Worm (Caenorhabditis elegans) whole organism, L1 larva: ENCODE results near the gene B0336.7.
A peak's percentile ranks its signal among the peaks of the same experiment; 100 is the strongest.

Source experiments
- C16A3.4 ChIP-seq: fragments of 150-350 bp; optimal IDR thresholded peaks from 2 replicates; lab custom pipeline; 2014; ENCODE audit warnings: missing biosample characterization, missing genetic modification characterization
- Y116A8C.19 ChIP-seq: sonication (generic microtip); optimal IDR thresholded peaks from 2 replicates; lab custom pipeline; 2016; ENCODE audit warnings: missing compliant biosample characterization, missing genetic modification characterization, borderline replicate concordance
- alr-1 ChIP-seq: fragments of 200-800 bp; sonication (Bioruptor generic); optimal IDR thresholded peaks from 2 replicates; lab custom pipeline; 2018; ENCODE audit warnings: borderline replicate concordance, mild to moderate bottlenecking, missing genetic modification characterization, missing compliant biosample characterization
- blmp-1 ChIP-seq: fragments of 150-350 bp; optimal IDR thresholded peaks from 2 replicates; lab custom pipeline; 2014; ENCODE audit warnings: missing biosample characterization, missing genetic modification characterization
- ceh-8 ChIP-seq: fragments of 200-800 bp; sonication (Bioruptor generic); optimal IDR thresholded peaks from 2 replicates; lab custom pipeline; 2018; ENCODE audit warnings: mild to moderate bottlenecking, missing genetic modification characterization, moderate library complexity, missing compliant biosample characterization
- ceh-82 ChIP-seq, 3 experiments: fragments of 150-350 bp in 1 of 3; sonication (generic microtip) in 2 of 3; optimal IDR thresholded peaks; 2 replicates each; lab custom pipeline; 2014 to 2017; ENCODE audit warnings: missing biosample characterization in 3 of 3, missing genetic modification characterization in 3 of 3
- ceh-90 ChIP-seq: sonication (generic microtip); optimal IDR thresholded peaks from 2 replicates; lab custom pipeline; 2016; ENCODE audit warnings: missing genetic modification characterization, missing compliant biosample characterization
- dsc-1 ChIP-seq: sonication (generic microtip); optimal IDR thresholded peaks from 2 replicates; lab custom pipeline; 2016; ENCODE audit warnings: mild to moderate bottlenecking, missing genetic modification characterization, missing compliant biosample characterization
- efl-1 ChIP-seq, 4 experiments: fragments of 150-350 bp; optimal IDR thresholded peaks in 3 of 4; peaks in 1 of 4; 1 replicate in 1 of 4; 2 replicates in 3 of 4; lab custom pipeline; 2014; ENCODE audit warnings: missing biosample characterization in 2 of 4, missing genetic modification characterization in 2 of 4, missing genetic modification reagents in 2 of 4
- egl-13 ChIP-seq: sonication (generic microtip); optimal IDR thresholded peaks from 2 replicates; lab custom pipeline; 2016; ENCODE audit warnings: missing genotype, missing genetic modification reagents, missing genetic modification characterization, missing compliant biosample characterization
- egl-27 ChIP-seq, 2 experiments: fragments of 150-350 bp in 1 of 2; sonication (generic microtip); optimal IDR thresholded peaks; 3 replicates each; lab custom pipeline; 2017 to 2018; ENCODE audit warnings: missing biosample characterization in 2 of 2, missing genetic modification characterization in 2 of 2, missing genetic modification reagents in 2 of 2
- fkh-10 ChIP-seq: sonication (generic microtip); optimal IDR thresholded peaks from 2 replicates; lab custom pipeline; 2017; ENCODE audit warnings: missing biosample characterization, missing genetic modification reagents, missing genetic modification characterization
- fkh-4 ChIP-seq: sonication (generic microtip); optimal IDR thresholded peaks from 2 replicates; lab custom pipeline; 2016; ENCODE audit warnings: missing compliant biosample characterization, missing genetic modification characterization, borderline replicate concordance
- fkh-8 ChIP-seq: sonication (generic microtip); optimal IDR thresholded peaks from 2 replicates; lab custom pipeline; 2016; ENCODE audit warnings: mild to moderate bottlenecking, missing genetic modification characterization, missing compliant biosample characterization
- fos-1 ChIP-seq: fragments of 150-350 bp; optimal IDR thresholded peaks from 2 replicates; lab custom pipeline; 2014; ENCODE audit warnings: missing biosample characterization, missing genetic modification characterization
- hpl-2 ChIP-seq: fragments of 150-350 bp; optimal IDR thresholded peaks from 2 replicates; lab custom pipeline; 2014; ENCODE audit warnings: missing biosample characterization, missing genetic modification reagents, missing genetic modification characterization
- irx-1 ChIP-seq: sonication (generic microtip); optimal IDR thresholded peaks from 2 replicates; lab custom pipeline; 2016; ENCODE audit warnings: missing genetic modification characterization, missing compliant biosample characterization
- isw-1 ChIP-seq: fragments of 200-800 bp; sonication (Bioruptor generic); IDR thresholded peaks from 2 replicates; pipeline ENCODE4 v1.3.6; 2022; ENCODE audit warnings: missing genetic modification characterization, missing compliant biosample characterization
- jun-1 ChIP-seq: fragments of 150-350 bp; optimal IDR thresholded peaks from 2 replicates; lab custom pipeline; 2014; ENCODE audit warnings: missing biosample characterization, missing genetic modification reagents, missing genetic modification characterization
- lin-13 ChIP-seq: fragments of 150-350 bp; optimal IDR thresholded peaks from 2 replicates; lab custom pipeline; 2014; ENCODE audit warnings: missing biosample characterization, missing genetic modification reagents, missing genetic modification characterization
- lin-14 ChIP-seq: fragments of 200-800 bp; sonication (Bioruptor generic); optimal IDR thresholded peaks from 2 replicates; lab custom pipeline; 2018; ENCODE audit warnings: mild to moderate bottlenecking, missing genetic modification characterization, moderate library complexity, missing compliant biosample characterization
- lin-15B ChIP-seq: fragments of 150-350 bp; sonication (generic microtip); optimal IDR thresholded peaks from 3 replicates; lab custom pipeline; 2014; ENCODE audit warnings: missing biosample characterization, missing genetic modification characterization
- lin-35 ChIP-seq, 2 experiments: fragments of 150-350 bp; optimal IDR thresholded peaks; 2 replicates each; lab custom pipeline; 2014; ENCODE audit warnings: missing biosample characterization in 2 of 2, missing genetic modification characterization in 2 of 2, missing genetic modification reagents in 2 of 2
- lin-39 ChIP-seq: fragments of 150-350 bp; optimal IDR thresholded peaks from 2 replicates; lab custom pipeline; 2014; ENCODE audit warnings: missing biosample characterization, missing genetic modification reagents, missing genetic modification characterization
- lsy-2 ChIP-seq, 2 experiments: fragments of 150-350 bp; optimal IDR thresholded peaks; 2 replicates each; lab custom pipeline; 2014; ENCODE audit warnings: missing biosample characterization in 2 of 2, missing genetic modification characterization in 2 of 2
- mdl-1 ChIP-seq, 2 experiments: fragments of 150-350 bp; optimal IDR thresholded peaks; 2 replicates each; lab custom pipeline; 2014 to 2017; ENCODE audit warnings: missing biosample characterization in 2 of 2, missing genetic modification characterization in 2 of 2, inconsistent platforms in 1 of 2
- nhr-11 ChIP-seq: fragments of 150-350 bp; optimal IDR thresholded peaks from 2 replicates; lab custom pipeline; 2014; ENCODE audit warnings: missing biosample characterization, missing genetic modification characterization
- nhr-12 ChIP-seq: sonication (generic microtip); optimal IDR thresholded peaks from 2 replicates; lab custom pipeline; 2017; ENCODE audit warnings: missing biosample characterization, missing genetic modification characterization
- nhr-28 ChIP-seq: fragments of 150-350 bp; optimal IDR thresholded peaks from 2 replicates; lab custom pipeline; 2014; ENCODE audit warnings: missing biosample characterization, missing genetic modification characterization
- nhr-47 ChIP-seq: sonication (generic microtip); optimal IDR thresholded peaks from 2 replicates; lab custom pipeline; 2016; ENCODE audit warnings: mild to moderate bottlenecking, missing genetic modification characterization, moderate library complexity, missing compliant biosample characterization
- nhr-71 ChIP-seq: sonication (generic microtip); optimal IDR thresholded peaks from 2 replicates; lab custom pipeline; 2016; ENCODE audit warnings: mild to moderate bottlenecking, missing genetic modification characterization, moderate library complexity, missing compliant biosample characterization
- nhr-76 ChIP-seq: sonication (generic microtip); optimal IDR thresholded peaks from 2 replicates; lab custom pipeline; 2017; ENCODE audit warnings: missing biosample characterization, missing genetic modification characterization
- nhr-85 ChIP-seq: sonication (generic microtip); peaks from one replicate; lab custom pipeline; 2016; ENCODE audit warnings: missing genetic modification characterization, inconsistent platforms, missing compliant biosample characterization
- pax-3 ChIP-seq: fragments of 200-800 bp; sonication (Bioruptor generic); optimal IDR thresholded peaks from 2 replicates; lab custom pipeline; 2018; ENCODE audit warnings: mild to moderate bottlenecking, missing genetic modification characterization, moderate library complexity, missing compliant biosample characterization
- pqm-1 ChIP-seq: sonication (generic microtip); optimal IDR thresholded peaks from 3 replicates; lab custom pipeline; 2017; ENCODE audit warnings: missing biosample characterization, missing genetic modification characterization
- skn-1 ChIP-seq: fragments of 150-350 bp; optimal IDR thresholded peaks from 2 replicates; lab custom pipeline; 2014; ENCODE audit warnings: missing biosample characterization, missing genetic modification characterization
- snpc-4 ChIP-seq: fragments of 150-350 bp; optimal IDR thresholded peaks from 2 replicates; lab custom pipeline; 2014; ENCODE audit warnings: missing biosample characterization, missing genetic modification characterization
- snu-23 ChIP-seq: sonication (generic microtip); optimal IDR thresholded peaks from 2 replicates; lab custom pipeline; 2016; ENCODE audit warnings: missing genetic modification characterization, missing compliant biosample characterization
- sptf-1 ChIP-seq: fragments of 150-350 bp; optimal IDR thresholded peaks from 2 replicates; lab custom pipeline; 2014; ENCODE audit warnings: missing biosample characterization, missing genetic modification characterization
- sup-37 ChIP-seq: fragments of 200-800 bp; sonication (Bioruptor generic); optimal IDR thresholded peaks from 2 replicates; lab custom pipeline; 2018; ENCODE audit warnings: mild to moderate bottlenecking, missing genetic modification characterization, missing compliant biosample characterization
- swsn-7 ChIP-seq: sonication (generic microtip); optimal IDR thresholded peaks from 2 replicates; lab custom pipeline; 2016; ENCODE audit warnings: missing genetic modification characterization, missing compliant biosample characterization
- tbx-2 ChIP-seq: sonication (generic microtip); optimal IDR thresholded peaks from 2 replicates; lab custom pipeline; 2016; ENCODE audit warnings: missing genetic modification characterization, missing compliant biosample characterization
- tlp-1 ChIP-seq: fragments of 150-350 bp; optimal IDR thresholded peaks from 2 replicates; lab custom pipeline; 2014; ENCODE audit warnings: missing biosample characterization, missing genetic modification characterization
- unc-130 ChIP-seq: fragments of 150-350 bp; optimal IDR thresholded peaks from 2 replicates; lab custom pipeline; 2017; ENCODE audit warnings: missing biosample characterization, missing genetic modification characterization, inconsistent platforms
- unc-30 ChIP-seq: sonication (generic microtip); optimal IDR thresholded peaks from 2 replicates; lab custom pipeline; 2017; ENCODE audit warnings: missing biosample characterization, missing genetic modification characterization
- unc-62 ChIP-seq: fragments of 150-350 bp; optimal IDR thresholded peaks from 2 replicates; lab custom pipeline; 2014; ENCODE audit warnings: missing biosample characterization, missing genetic modification reagents, missing genetic modification characterization
- vab-15 ChIP-seq: sonication (generic microtip); optimal IDR thresholded peaks from 2 replicates; lab custom pipeline; 2017; ENCODE audit warnings: missing genotype, mild to moderate bottlenecking, missing genetic modification characterization, missing compliant biosample characterization
- xbp-1 ChIP-seq: sonication (generic microtip); optimal IDR thresholded peaks from 2 replicates; lab custom pipeline; 2016; ENCODE audit warnings: missing genetic modification characterization, missing compliant biosample characterization
- ztf-4 ChIP-seq: fragments of 150-350 bp; optimal IDR thresholded peaks from 2 replicates; lab custom pipeline; 2014; ENCODE audit warnings: missing biosample characterization, missing genetic modification characterization

Gene B0336.7

ce11 chrIII:5727827-5728226 is 30.7 kb upstream of the B0336.7 start, which contains the start of gene egg-1:
Gene egg-1, plus strand, starts transcription at chrIII:5728180.
- no peak for TF ChIP-seq nhr-12 (tag; lab: Kevin White, UChicago)

ce11 chrIII:5722550-5722949 is 25.4 kb upstream of the B0336.7 start, which contains the start of gene wrm-1:
Gene wrm-1, plus strand, starts transcription at chrIII:5722850.
- no peak for TF ChIP-seq C16A3.4
- no peak for TF ChIP-seq ceh-8 (GFP tag; lab: Kevin White, UChicago)
- TF ChIP-seq ceh-82 (tag; optimal IDR thresholded peaks at IDR 0.05; lab: Kevin White, UChicago): no peak
- no peak for TF ChIP-seq alr-1 (tag; lab: Kevin White, UChicago)
- no peak for TF ChIP-seq egl-13 (tag; lab: Kevin White, UChicago)
- no peak for TF ChIP-seq Y116A8C.19
- no peak for TF ChIP-seq lin-35 (GFP tag; optimal IDR thresholded peaks at IDR 0.05; lab: Kevin White, UChicago)
- TF ChIP-seq snpc-4 (tag; lab: Kevin White, UChicago): no peak
- no peak for TF ChIP-seq lin-15B (tag; lab: Kevin White, UChicago)
- TF ChIP-seq hpl-2: no peak
- TF ChIP-seq nhr-12 (tag; lab: Kevin White, UChicago): no peak
- TF ChIP-seq unc-62 (GFP tag; lab: Kevin White, UChicago): no peak
- TF ChIP-seq fkh-4: no peak
- no peak for TF ChIP-seq nhr-11 (tag; lab: Kevin White, UChicago)
- TF ChIP-seq vab-15 (tag; lab: Kevin White, UChicago): no peak

ce11 chrIII:5721888-5722287 is 24.7 kb upstream of the B0336.7 start:
- TF ChIP-seq pqm-1 (tag; lab: Kevin White, UChicago): no peak
- peak; percentile 66 for TF ChIP-seq lin-13 (GFP tag; lab: Kevin White, UChicago)
- no peak for TF ChIP-seq tlp-1 (tag; lab: Kevin White, UChicago)
- TF ChIP-seq efl-1 (optimal IDR thresholded peaks at IDR 0.05; lab: Kevin White, UChicago): peak; percentile 91 to 93
- TF ChIP-seq efl-1 (GFP tag; optimal IDR thresholded peaks at IDR 0.05 in 1 of 2; lab: Kevin White, UChicago): peak; percentile 90 to 99
- peak; percentile 91 for TF ChIP-seq nhr-71 (tag; lab: Kevin White, UChicago)
- TF ChIP-seq nhr-11 (tag; lab: Kevin White, UChicago): peak; percentile 34
- peak; percentile 13 for TF ChIP-seq ceh-8 (GFP tag; lab: Kevin White, UChicago)
- peak; percentile 28 for TF ChIP-seq fos-1
- no peak for TF ChIP-seq snpc-4 (tag; lab: Kevin White, UChicago)
- TF ChIP-seq unc-30 (tag; lab: Kevin White, UChicago): no peak
- peak; percentile 87 for TF ChIP-seq tbx-2 (tag; lab: Kevin White, UChicago)
- peak; percentile 55 for TF ChIP-seq fkh-8 (tag; lab: Kevin White, UChicago)
- peak; percentile 92 for TF ChIP-seq irx-1 (tag; lab: Kevin White, UChicago)
- peak; percentile 89 for TF ChIP-seq nhr-85 (tag; lab: Kevin White, UChicago)
- peak; percentile 92 for TF ChIP-seq dsc-1 (tag; lab: Kevin White, UChicago)
- TF ChIP-seq ztf-4 (tag; lab: Kevin White, UChicago): peak; percentile 69
- TF ChIP-seq egl-27 (tag; optimal IDR thresholded peaks at IDR 0.05; lab: Kevin White, UChicago): no peak
- peak; percentile 86 for TF ChIP-seq pax-3
- peak; percentile 45 for TF ChIP-seq C16A3.4
- no peak for TF ChIP-seq blmp-1 (tag; lab: Kevin White, UChicago)
- peak; percentile 34 for TF ChIP-seq fkh-10 (GFP tag; lab: Kevin White, UChicago)
- TF ChIP-seq unc-130 (tag; lab: Kevin White, UChicago): peak; percentile 71
- no peak for TF ChIP-seq nhr-28 (tag; lab: Kevin White, UChicago)
- TF ChIP-seq nhr-76 (tag; lab: Kevin White, UChicago): no peak
- peak; percentile 83 for TF ChIP-seq snu-23 (GFP tag; lab: Kevin White, UChicago)
- peak; percentile 85 for TF ChIP-seq xbp-1 (tag; lab: Kevin White, UChicago)
- peak; percentile 61 for TF ChIP-seq jun-1 (tag; lab: Kevin White, UChicago)
- peak; percentile 54 for TF ChIP-seq isw-1 (GFP tag; lab: Robert Waterston, UW)
- TF ChIP-seq lin-39 (tag; lab: Kevin White, UChicago): peak; percentile 34
- TF ChIP-seq skn-1 (tag; lab: Kevin White, UChicago): peak; percentile 52
- peak; percentile 78 for TF ChIP-seq swsn-7 (tag; lab: Kevin White, UChicago)
- peak; percentile 77 for TF ChIP-seq lin-14 (GFP tag; lab: Kevin White, UChicago)
- no peak for TF ChIP-seq sptf-1 (tag; lab: Kevin White, UChicago)
- peak; percentile 68 for TF ChIP-seq Y116A8C.19
- peak; percentile 52 for TF ChIP-seq sup-37 (GFP tag; lab: Kevin White, UChicago)
- peak; percentile 86 to 92 for TF ChIP-seq lin-35 (GFP tag; optimal IDR thresholded peaks at IDR 0.05; lab: Kevin White, UChicago)
- TF ChIP-seq lsy-2 (tag; optimal IDR thresholded peaks at IDR 0.05; lab: Kevin White, UChicago): peak; percentile 73 to 76
- TF ChIP-seq mdl-1 (tag; optimal IDR thresholded peaks at IDR 0.05; lab: Kevin White, UChicago): peak in 1 of 2 experiments; percentile 21
- TF ChIP-seq ceh-90 (tag; lab: Kevin White, UChicago): peak; percentile 94
- peak; percentile 88 for TF ChIP-seq nhr-47 (tag; lab: Kevin White, UChicago)
